Worm (Caenorhabditis elegans): ENCODE results near the gene sna-1.

ce11 chrV:6710462-6710861 lies at the start of gene sna-1:
- TF ChIP-seq W03F9.2 (tag; optimal IDR thresholded peaks at IDR 0.05) (no peak), him-1 (tag; optimal IDR thresholded peaks at IDR 0.05) (no peak)

Measured in whole organism, L4/young adult.